Worm (Caenorhabditis elegans) whole organism, dauer: Measurements from ENCODE around the gene Y53G8AM.6.
"Not testable (repeated sequence)": the region's sequence is repeated elsewhere in the genome, so short reads cannot be mapped to it uniquely, and the experiment has no call there.

Experiments
- unc-62 ChIP-seq: sonication (generic microtip); optimal IDR thresholded peaks from 2 replicates; lab custom pipeline; 2017; ENCODE audit warnings: missing biosample characterization, missing genetic modification reagents, missing genetic modification characterization

The Y53G8AM.6 gene

DNA sequence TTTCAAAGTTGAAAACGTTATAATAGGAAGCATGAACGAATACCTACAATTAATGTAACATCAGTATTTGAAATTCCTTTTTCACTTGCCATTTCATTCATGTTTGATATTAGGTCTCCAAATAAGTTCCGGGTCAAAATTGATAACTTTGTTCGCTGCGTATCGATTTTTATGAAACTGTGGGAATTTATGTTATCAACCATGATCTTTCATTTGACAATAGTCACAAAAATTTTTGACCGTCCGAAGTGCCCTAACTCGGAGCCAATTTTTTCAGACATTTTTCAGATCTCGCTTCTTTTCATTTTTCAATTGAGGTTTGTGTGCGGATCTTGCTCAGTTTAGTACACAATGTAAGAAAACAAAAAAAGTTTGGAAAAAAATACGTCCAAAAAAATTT lies at the start of gene Y53G8AM.6:
Gene Y53G8AM.6, minus strand, starts transcription at position 101 of the 400 bp plus-strand sequence.
- not testable (repeated sequence) for TF ChIP-seq unc-62 (GFP tag; lab: Kevin White, UChicago)

DNA sequence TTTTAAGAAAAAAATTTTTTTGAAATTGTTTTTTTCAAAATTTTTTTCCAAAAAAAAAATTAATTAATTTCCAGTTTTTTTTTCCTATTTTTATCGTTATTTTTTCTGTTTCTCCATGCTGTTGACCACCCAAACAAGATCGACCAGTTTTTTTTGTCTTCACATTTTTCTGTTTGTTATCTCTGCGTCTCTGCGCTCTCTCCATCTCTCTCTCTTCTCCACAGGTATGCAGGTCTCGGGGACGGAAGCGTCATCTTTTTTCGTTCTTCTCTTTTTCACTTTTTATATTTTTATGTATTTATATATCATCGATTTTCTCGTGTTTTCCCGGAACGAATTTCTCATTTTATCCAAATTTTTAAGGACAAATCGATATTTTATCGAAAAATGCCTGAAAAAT lies 49.3 kb upstream of the Y53G8AM.6 start:
- TF ChIP-seq unc-62 (GFP tag; lab: Kevin White, UChicago) = no peak

DNA sequence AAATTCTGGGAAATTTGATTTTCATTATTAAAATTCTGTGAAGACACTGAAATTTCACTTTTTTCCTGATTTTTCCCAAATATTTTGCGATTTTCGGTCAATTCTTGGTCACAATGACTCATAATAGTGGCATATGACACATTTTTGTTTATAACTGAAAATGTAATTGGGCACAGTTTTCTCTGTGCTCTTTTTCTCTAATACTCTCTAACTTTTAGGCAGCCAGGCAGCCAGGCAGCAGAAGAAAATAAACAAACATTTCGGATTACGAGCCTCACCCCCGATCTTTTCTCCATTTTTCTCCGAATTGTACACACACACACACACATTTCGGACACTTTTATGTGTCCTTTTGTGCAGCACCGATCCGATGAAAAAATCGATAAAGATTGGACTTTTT lies 47.8 kb upstream of the Y53G8AM.6 start:
- TF ChIP-seq unc-62 (GFP tag; lab: Kevin White, UChicago) = no peak

- no peak for TF ChIP-seq unc-62 (GFP tag; lab: Kevin White, UChicago)
These were observed 46.7 kb upstream of the Y53G8AM.6 start for ce11 chrIII:3306322-3306721.

DNA sequence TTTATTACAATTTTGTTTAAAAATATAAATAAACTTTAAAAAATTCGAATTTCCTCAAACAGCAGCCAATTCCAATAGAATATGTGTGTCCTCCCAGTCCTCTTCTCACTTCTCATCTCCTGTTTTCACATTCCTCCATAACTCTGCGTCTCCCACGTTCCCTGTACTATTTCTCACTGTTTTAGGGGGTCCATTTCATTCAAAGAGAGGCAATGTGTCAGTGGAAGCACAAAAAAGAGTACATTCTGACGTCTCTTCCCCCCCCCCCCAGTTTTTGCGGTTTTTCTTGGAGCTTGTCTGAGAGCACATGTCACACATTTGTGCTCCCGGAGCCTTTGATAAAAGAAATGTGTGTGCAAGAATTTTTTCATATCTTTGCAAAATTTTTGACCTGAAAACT lies 45.0 kb upstream of the Y53G8AM.6 start:
- TF ChIP-seq unc-62 (GFP tag; lab: Kevin White, UChicago) = no peak

DNA sequence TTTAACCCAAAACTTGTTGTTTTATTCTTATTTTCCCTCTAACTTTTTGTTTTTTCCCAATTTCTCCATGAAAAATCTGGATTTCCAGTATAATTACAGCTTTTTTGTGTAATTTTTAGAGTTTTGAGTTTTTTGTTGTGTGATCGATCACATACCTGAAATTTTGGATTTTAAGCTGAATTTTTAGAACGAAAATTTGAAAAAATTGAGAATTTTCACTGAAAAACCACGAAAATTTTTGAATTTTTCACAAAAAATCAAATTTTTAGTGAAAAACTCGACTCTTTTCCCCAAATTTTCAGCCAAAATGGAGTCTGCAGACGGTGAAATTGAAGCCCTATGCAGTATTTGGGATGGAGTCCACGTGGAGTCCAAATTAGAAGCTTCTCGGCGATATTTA lies 37.6 kb upstream of the Y53G8AM.6 start, which contains the start of gene Y53G8AR.5:
Gene Y53G8AR.5, plus strand, starts transcription at position 301 of the 400 bp plus-strand sequence.
- TF ChIP-seq unc-62 (GFP tag; lab: Kevin White, UChicago) = no peak

ce11 chrIII:3294283-3294793 lies 34.7 kb upstream of the Y53G8AM.6 start, which contains the start of the genes Y53G8AR.8 and Y53G8AR.6:
Y53G8AR.8 (minus strand) TSS chrIII:3294330.
Y53G8AR.6 (plus strand) TSS chrIII:3294743.
- no peak for TF ChIP-seq unc-62 (GFP tag; lab: Kevin White, UChicago)

DNA sequence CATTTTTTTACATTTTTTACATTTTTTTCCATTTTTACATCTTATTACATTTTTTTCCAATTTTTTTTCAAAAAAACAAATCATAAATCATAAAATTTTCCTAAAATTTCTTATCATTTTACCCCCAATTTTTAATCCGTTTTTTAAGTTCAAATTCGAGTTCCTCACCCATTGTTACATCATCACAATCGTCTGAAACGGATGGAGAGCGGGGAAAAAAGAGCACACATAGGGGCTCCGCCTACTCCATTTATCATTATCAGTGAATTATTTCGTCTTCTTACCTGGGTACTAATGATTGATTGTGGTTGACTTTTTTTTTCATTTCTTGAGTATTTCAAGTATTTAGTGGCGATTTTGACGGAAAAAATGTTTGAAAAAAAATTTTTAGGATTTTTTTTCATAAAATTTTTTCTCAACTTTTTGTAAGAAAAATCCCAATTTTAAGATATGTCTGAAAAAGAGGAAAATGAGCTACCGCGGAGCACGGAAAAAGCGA lies 22.3 kb upstream of the Y53G8AM.6 start, which contains the start of gene mfsd-8:
Gene mfsd-8, plus strand, starts transcription at position 449 of the 499 bp plus-strand sequence.
- TF ChIP-seq unc-62 (GFP tag; lab: Kevin White, UChicago) = no peak

DNA sequence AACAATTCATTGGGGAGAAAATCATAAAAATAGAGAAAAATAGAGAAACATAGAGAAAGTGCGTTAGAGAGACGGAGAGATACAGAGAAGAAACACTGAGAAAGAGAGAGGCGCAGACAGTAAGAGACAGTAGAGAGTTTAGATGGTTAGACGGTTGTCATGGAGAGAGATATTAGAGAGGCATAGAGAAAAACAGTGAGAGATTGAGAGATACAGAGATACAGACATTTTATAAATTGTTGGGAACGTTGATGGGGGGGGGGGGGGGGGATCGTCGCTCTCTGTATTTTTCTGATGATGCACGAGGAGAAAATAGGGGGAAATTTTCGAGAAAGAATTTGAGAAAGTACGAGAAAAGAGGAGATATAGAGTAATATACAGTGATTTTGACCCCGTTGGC lies 19.7 kb upstream of the Y53G8AM.6 start:
- TF ChIP-seq unc-62 (GFP tag; lab: Kevin White, UChicago) = no peak

DNA sequence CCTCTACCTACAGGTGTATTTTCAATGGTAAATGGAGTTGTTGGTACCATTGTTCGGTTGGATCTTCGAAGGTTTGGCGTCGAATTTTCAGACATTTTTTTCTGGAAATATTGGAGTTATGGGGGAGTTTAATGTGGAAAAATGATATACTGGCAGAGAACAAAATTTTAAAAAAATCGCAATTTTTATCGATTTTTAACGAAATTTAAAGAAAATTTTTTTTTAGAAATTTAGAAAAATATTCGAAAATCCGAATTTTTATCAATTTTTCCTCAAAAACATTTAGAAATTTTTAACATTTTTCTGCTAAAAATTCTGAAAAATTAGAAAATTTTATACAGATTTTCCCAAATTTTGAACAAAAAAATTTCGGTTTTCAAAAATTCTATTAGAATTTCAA lies 19.0 kb upstream of the Y53G8AM.6 start, which contains the start of gene Y53G8AM.8:
Gene Y53G8AM.8, minus strand, starts transcription at position 101 of the 400 bp plus-strand sequence.
- TF ChIP-seq unc-62 (GFP tag; lab: Kevin White, UChicago) = no peak

DNA sequence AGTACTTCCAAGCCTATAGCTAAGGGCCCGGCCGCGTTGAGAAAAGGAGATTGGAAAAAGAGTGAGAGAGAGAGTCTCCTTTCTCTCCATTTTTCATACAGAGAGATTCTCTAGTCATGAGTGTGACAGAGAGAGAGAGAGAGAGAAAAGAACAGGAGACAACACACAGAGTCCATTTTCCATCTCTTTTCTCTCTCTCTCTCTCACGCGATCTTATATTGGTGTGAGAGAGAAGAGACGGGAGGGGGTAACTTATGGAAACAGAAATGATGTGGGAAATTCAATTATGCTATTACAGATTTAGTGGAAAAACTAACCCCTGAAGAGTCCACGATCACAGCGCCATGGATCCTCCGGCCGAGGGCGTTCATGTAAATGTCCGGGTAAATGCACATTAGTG lies 13.6 kb upstream of the Y53G8AM.6 start:
- TF ChIP-seq unc-62 (GFP tag; lab: Kevin White, UChicago) = no peak

- TF ChIP-seq unc-62 (GFP tag; lab: Kevin White, UChicago) = no peak
These were observed 12.1 kb upstream of the Y53G8AM.6 start for ce11 chrIII:3271682-3272081.

DNA sequence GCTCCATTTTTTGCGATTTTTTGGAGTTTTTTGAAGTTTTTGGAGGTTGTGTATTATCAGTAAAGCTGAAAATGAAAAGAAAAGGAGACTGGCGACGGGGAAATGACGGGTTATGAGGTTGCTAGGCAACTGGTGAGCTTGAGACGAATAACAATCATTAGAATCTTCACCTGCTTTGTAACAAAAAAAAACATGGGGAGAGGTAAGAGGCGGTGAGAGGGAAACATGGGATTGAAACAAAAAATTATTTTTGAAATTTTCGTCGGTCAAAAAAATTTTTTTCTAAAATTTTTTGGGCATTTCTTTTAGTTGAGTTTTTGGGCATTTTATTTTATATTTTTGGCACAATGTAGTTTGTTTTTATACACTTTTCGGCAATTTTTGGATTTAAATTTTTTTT lies 7.0 kb upstream of the Y53G8AM.6 start, which contains the start of gene Y53G8AM.7:
Gene Y53G8AM.7, minus strand, starts transcription at position 101 of the 400 bp plus-strand sequence.
- TF ChIP-seq unc-62 (GFP tag; lab: Kevin White, UChicago) = no peak

- TF ChIP-seq unc-62 (GFP tag; lab: Kevin White, UChicago) = no peak
These were observed 4.1 kb upstream of the Y53G8AM.6 start for ce11 chrIII:3263696-3264095.

- no peak for TF ChIP-seq unc-62 (GFP tag; lab: Kevin White, UChicago)
These were observed 1.3 kb downstream of the Y53G8AM.6 start, which contains the start of gene nspg-7.2 for ce11 chrIII:3258306-3258705. nspg-7.2 (minus strand) TSS chrIII:3258406.

- TF ChIP-seq unc-62 (GFP tag; lab: Kevin White, UChicago) = no peak
These were observed 4.0 kb downstream of the Y53G8AM.6 start, which contains the start of gene Y53G8AM.4 for ce11 chrIII:3255575-3255974. Y53G8AM.4 (minus strand) TSS chrIII:3255675.

DNA sequence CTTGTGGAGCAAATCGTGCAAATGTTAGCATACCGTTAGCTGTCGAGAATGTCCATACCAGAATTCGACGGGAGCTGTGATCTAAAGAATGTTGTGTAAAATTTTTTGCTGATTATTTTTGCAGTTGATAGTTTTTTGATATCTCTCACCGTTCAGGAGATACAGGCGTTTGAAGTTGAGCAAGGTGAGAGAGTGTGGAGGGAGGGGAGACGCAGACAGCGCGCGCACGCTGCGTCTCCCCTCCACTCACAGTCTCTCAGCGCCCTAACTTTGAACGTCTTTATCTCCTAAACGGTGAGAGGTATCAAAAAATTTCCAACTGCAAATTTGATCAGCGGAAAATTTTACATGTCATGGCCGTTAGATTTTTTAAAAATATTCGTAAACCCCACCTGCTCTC lies 4.6 kb downstream of the Y53G8AM.6 start:
- no peak for TF ChIP-seq unc-62 (GFP tag; lab: Kevin White, UChicago)
